Fruit fly (Drosophila melanogaster) whole organism, embryonic: ENCODE measurements around the gene CG43448.

Experiments
- Bdp1 ChIP-seq: fragments of 200-800 bp; sonication (Bioruptor generic); optimal IDR thresholded peaks from 3 replicates; lab custom pipeline; 2016; ENCODE audit warnings: missing biosample characterization, missing genetic modification characterization
- CG10321 ChIP-seq: fragments of 200-800 bp; sonication (Bioruptor generic); IDR thresholded peaks from 2 replicates; pipeline ENCODE4 v1.3.6; 2022; ENCODE audit warnings: missing biosample characterization, missing genetic modification characterization
- CG10366 ChIP-seq: fragments of 200-800 bp; sonication (Bioruptor generic); IDR thresholded peaks from 2 replicates; pipeline ENCODE4 v1.3.6; 2022; ENCODE audit warnings: missing biosample characterization, missing genetic modification characterization
- CG11560 ChIP-seq: fragments of 200-800 bp; sonication (Bioruptor generic); IDR thresholded peaks from 3 replicates; pipeline ENCODE4 v1.3.6; 2022; ENCODE audit warnings: missing biosample characterization, missing genetic modification characterization
- CG13424 ChIP-seq: fragments of 200-800 bp; sonication (Bioruptor generic); optimal IDR thresholded peaks from 2 replicates; lab custom pipeline; 2019; ENCODE audit warnings: missing biosample characterization, mild to moderate bottlenecking, missing genetic modification characterization, moderate library complexity
- CG14860 ChIP-seq: fragments of 200-800 bp; sonication (Bioruptor generic); IDR thresholded peaks from 3 replicates; pipeline ENCODE4 v1.3.6; 2022; ENCODE audit warnings: missing biosample characterization, missing genetic modification characterization; ENCODE audit not compliant: partially characterized antibody
- CG15514 ChIP-seq: fragments of 200-800 bp; sonication (Bioruptor generic); optimal IDR thresholded peaks from 3 replicates; lab custom pipeline; 2017; ENCODE audit warnings: missing biosample characterization, missing genetic modification characterization, mild to moderate bottlenecking, moderate library complexity, missing genetic modification reagents
- CG16863 ChIP-seq: fragments of 200-800 bp; sonication (Bioruptor generic); optimal IDR thresholded peaks from 3 replicates; lab custom pipeline; 2016; ENCODE audit warnings: missing biosample characterization, missing genetic modification characterization
- CG1832 ChIP-seq: fragments of 200-800 bp; sonication (Bioruptor generic); optimal IDR thresholded peaks from 2 replicates; lab custom pipeline; 2017; ENCODE audit warnings: missing biosample characterization, mild to moderate bottlenecking, missing genetic modification characterization, inconsistent platforms
- CG18619 ChIP-seq: fragments of 200-800 bp; sonication (Bioruptor generic); optimal IDR thresholded peaks from 3 replicates; lab custom pipeline; 2017; ENCODE audit warnings: missing biosample characterization, mild to moderate bottlenecking, missing genetic modification characterization
- CG2116 ChIP-seq: fragments of 200-800 bp; sonication (Bioruptor generic); optimal IDR thresholded peaks from 3 replicates; lab custom pipeline; 2018; ENCODE audit warnings: missing biosample characterization, mild to moderate bottlenecking, missing genetic modification characterization
- CG7786 ChIP-seq: fragments of 200-800 bp; sonication (Bioruptor generic); optimal IDR thresholded peaks from 2 replicates; lab custom pipeline; 2016; ENCODE audit warnings: missing biosample characterization, missing genetic modification characterization
- CG7928 ChIP-seq: fragments of 200-800 bp; sonication (Bioruptor generic); optimal IDR thresholded peaks from 2 replicates; lab custom pipeline; 2017; ENCODE audit warnings: missing biosample characterization, mild to moderate bottlenecking, missing genetic modification characterization
- CG8290 ChIP-seq, 3 experiments: fragments of 200-800 bp; sonication (Bioruptor generic); optimal IDR thresholded peaks; 2 replicates each; lab custom pipeline; 2016 to 2019; ENCODE audit warnings: missing biosample characterization in 3 of 3, missing genetic modification characterization in 3 of 3, mild to moderate bottlenecking in 2 of 3, moderate library complexity in 1 of 3
- CG9727 ChIP-seq: fragments of 200-800 bp; sonication (Bioruptor generic); optimal IDR thresholded peaks from 3 replicates; lab custom pipeline; 2017; ENCODE audit warnings: missing biosample characterization, mild to moderate bottlenecking, missing genetic modification characterization
- CTCF ChIP-seq: fragments of 200-800 bp; sonication (Bioruptor generic); optimal IDR thresholded peaks from 2 replicates; lab custom pipeline; 2017; ENCODE audit warnings: missing biosample characterization, mild to moderate bottlenecking, missing genetic modification characterization, moderate library complexity
- Dll ChIP-seq: fragments of 200-800 bp; sonication (Bioruptor generic); IDR thresholded peaks from 4 replicates; pipeline ENCODE4 v1.3.6; 2022; ENCODE audit warnings: missing biosample characterization, missing genetic modification characterization; ENCODE audit not compliant: partially characterized antibody
- Ets97D ChIP-seq: fragments of 200-800 bp; sonication (Bioruptor generic); optimal IDR thresholded peaks from 3 replicates; lab custom pipeline; 2016; ENCODE audit warnings: missing biosample characterization, missing genetic modification characterization
- MBD-R2 ChIP-seq: fragments of 200-800 bp; sonication (Bioruptor generic); IDR thresholded peaks from 2 replicates; pipeline ENCODE4 v1.3.6; 2022; ENCODE audit warnings: missing biosample characterization, missing genetic modification characterization
- Opbp ChIP-seq: fragments of 200-800 bp; sonication (Bioruptor generic); IDR thresholded peaks from 3 replicates; pipeline ENCODE4 v1.3.6; 2022; ENCODE audit warnings: missing biosample characterization, missing genetic modification characterization; ENCODE audit not compliant: partially characterized antibody
- Pdp1 ChIP-seq, 2 experiments: fragments of 200-800 bp; sonication (Bioruptor generic); optimal IDR thresholded peaks; 3 replicates each; lab custom pipeline; 2016; ENCODE audit warnings: missing biosample characterization in 2 of 2, missing genetic modification characterization in 2 of 2, mild to moderate bottlenecking in 1 of 2, moderate library complexity in 1 of 2
- Spps ChIP-seq: fragments of 200-800 bp; sonication (Bioruptor generic); optimal IDR thresholded peaks from 2 replicates; lab custom pipeline; 2018; ENCODE audit warnings: missing biosample characterization, mild to moderate bottlenecking, missing genetic modification characterization
- Ssrp ChIP-seq: fragments of 200-800 bp; sonication (Bioruptor generic); optimal IDR thresholded peaks from 2 replicates; lab custom pipeline; 2018; ENCODE audit warnings: missing biosample characterization, mild to moderate bottlenecking, missing genetic modification characterization, moderate library complexity
- Xrp1 ChIP-seq: fragments of 200-800 bp; sonication (Bioruptor generic); IDR thresholded peaks from 2 replicates; pipeline ENCODE4 v1.3.6; 2022; ENCODE audit warnings: missing biosample characterization, missing genetic modification characterization
- btn ChIP-seq: fragments of 200-800 bp; sonication (Bioruptor generic); optimal IDR thresholded peaks from 2 replicates; lab custom pipeline; 2016; ENCODE audit warnings: missing biosample characterization, missing genetic modification characterization
- cad ChIP-seq: fragments of >200 bp; optimal IDR thresholded peaks from 2 replicates; lab custom pipeline; 2017; ENCODE audit warnings: missing biosample characterization, missing genetic modification characterization
- ci ChIP-seq: fragments of 200-800 bp; sonication (Bioruptor generic); IDR thresholded peaks from 3 replicates; pipeline ENCODE4 v1.3.6; 2022; ENCODE audit warnings: missing biosample characterization, missing genetic modification characterization
- dmrt11E ChIP-seq: fragments of 200-800 bp; sonication (Bioruptor generic); optimal IDR thresholded peaks from 3 replicates; lab custom pipeline; 2018; ENCODE audit warnings: missing biosample characterization, mild to moderate bottlenecking, missing genetic modification characterization, moderate library complexity
- en ChIP-seq: fragments of 200-800 bp; sonication (Bioruptor generic); optimal IDR thresholded peaks from 2 replicates; lab custom pipeline; 2016; ENCODE audit warnings: missing biosample characterization, missing genetic modification characterization
- gcm ChIP-seq: fragments of 200-800 bp; sonication (Bioruptor generic); optimal IDR thresholded peaks from 2 replicates; lab custom pipeline; 2019; ENCODE audit warnings: missing biosample characterization, mild to moderate bottlenecking, missing genetic modification characterization, moderate library complexity
- gcm2 ChIP-seq: fragments of 200-800 bp; sonication (Bioruptor generic); optimal IDR thresholded peaks from 2 replicates; lab custom pipeline; 2016; ENCODE audit warnings: missing biosample characterization, missing genetic modification characterization
- grau ChIP-seq: fragments of 200-800 bp; optimal IDR thresholded peaks from 3 replicates; lab custom pipeline; 2019; ENCODE audit warnings: missing biosample characterization, mild to moderate bottlenecking, missing genetic modification characterization, moderate library complexity
- grn ChIP-seq: fragments of 200-800 bp; sonication (Bioruptor generic); optimal IDR thresholded peaks from 3 replicates; lab custom pipeline; 2017; ENCODE audit warnings: missing biosample characterization, missing genetic modification characterization
- gsb ChIP-seq: fragments of 200-800 bp; sonication (Bioruptor generic); IDR thresholded peaks from 2 replicates; pipeline ENCODE4 v1.3.6; 2022; ENCODE audit warnings: missing biosample characterization, missing genetic modification characterization
- hbn ChIP-seq: fragments of 200-800 bp; sonication (Bioruptor generic); IDR thresholded peaks from 2 replicates; pipeline ENCODE4 v1.3.6; 2022; ENCODE audit warnings: missing biosample characterization, missing genetic modification characterization; ENCODE audit not compliant: partially characterized antibody
- inv ChIP-seq: fragments of 200-800 bp; sonication (Bioruptor generic); IDR thresholded peaks from 2 replicates; pipeline ENCODE4 v1.3.6; 2022; ENCODE audit warnings: missing biosample characterization, missing genetic modification characterization; ENCODE audit not compliant: partially characterized antibody
- kah ChIP-seq: fragments of 200-800 bp; sonication (Bioruptor generic); optimal IDR thresholded peaks from 2 replicates; lab custom pipeline; 2018; ENCODE audit warnings: missing biosample characterization, mild to moderate bottlenecking, missing genetic modification characterization
- peb ChIP-seq: fragments of 200-800 bp; sonication (Bioruptor generic); IDR thresholded peaks from 2 replicates; pipeline ENCODE4 v1.3.6; 2022; ENCODE audit warnings: missing biosample characterization, missing genetic modification characterization
- pfk ChIP-seq: fragments of 200-800 bp; sonication (Bioruptor generic); optimal IDR thresholded peaks from 2 replicates; lab custom pipeline; 2018; ENCODE audit warnings: missing biosample characterization, mild to moderate bottlenecking, missing genetic modification characterization, moderate library complexity
- pum ChIP-seq: fragments of 200-800 bp; sonication (Bioruptor generic); optimal IDR thresholded peaks from 2 replicates; lab custom pipeline; 2016; ENCODE audit warnings: missing biosample characterization, missing genetic modification characterization
- pzg ChIP-seq: fragments of 200-800 bp; sonication (Bioruptor generic); optimal IDR thresholded peaks from 3 replicates; lab custom pipeline; 2018; ENCODE audit warnings: missing biosample characterization, mild to moderate bottlenecking, missing genetic modification characterization, moderate library complexity
- repo ChIP-seq: fragments of 200-800 bp; sonication (Bioruptor generic); optimal IDR thresholded peaks from 2 replicates; lab custom pipeline; 2016; ENCODE audit warnings: missing biosample characterization, missing genetic modification characterization
- sens ChIP-seq: fragments of 200-800 bp; sonication (Bioruptor generic); peaks from one replicate; lab custom pipeline; 2016; ENCODE audit warnings: missing biosample characterization, missing genetic modification characterization
- seq ChIP-seq: fragments of 200-800 bp; sonication (Bioruptor generic); IDR thresholded peaks from 2 replicates; pipeline ENCODE4 v1.3.6; 2022; ENCODE audit warnings: missing biosample characterization, missing genetic modification characterization
- sisA ChIP-seq: fragments of 200-800 bp; sonication (Bioruptor generic); IDR thresholded peaks from 2 replicates; pipeline ENCODE4 v1.3.6; 2022; ENCODE audit warnings: missing biosample characterization, missing genetic modification characterization
- tgo ChIP-seq: fragments of 200-800 bp; sonication (Bioruptor generic); IDR thresholded peaks from 3 replicates; pipeline ENCODE4 v1.3.6; 2022; ENCODE audit warnings: missing biosample characterization, missing genetic modification characterization
- tll ChIP-seq, 2 experiments: fragments of 200-800 bp in 1 of 2; fragments of >200 bp in 1 of 2; sonication (Bioruptor generic) in 1 of 2; optimal IDR thresholded peaks; 2 replicates each; lab custom pipeline; 2017 to 2019; ENCODE audit warnings: missing biosample characterization in 2 of 2, missing genetic modification characterization in 2 of 2, mild to moderate bottlenecking in 1 of 2, moderate library complexity in 1 of 2
- trh ChIP-seq: fragments of 200-800 bp; sonication (Bioruptor generic); optimal IDR thresholded peaks from 2 replicates; lab custom pipeline; 2016; ENCODE audit warnings: missing biosample characterization, missing genetic modification characterization

The CG43448 gene

DNA sequence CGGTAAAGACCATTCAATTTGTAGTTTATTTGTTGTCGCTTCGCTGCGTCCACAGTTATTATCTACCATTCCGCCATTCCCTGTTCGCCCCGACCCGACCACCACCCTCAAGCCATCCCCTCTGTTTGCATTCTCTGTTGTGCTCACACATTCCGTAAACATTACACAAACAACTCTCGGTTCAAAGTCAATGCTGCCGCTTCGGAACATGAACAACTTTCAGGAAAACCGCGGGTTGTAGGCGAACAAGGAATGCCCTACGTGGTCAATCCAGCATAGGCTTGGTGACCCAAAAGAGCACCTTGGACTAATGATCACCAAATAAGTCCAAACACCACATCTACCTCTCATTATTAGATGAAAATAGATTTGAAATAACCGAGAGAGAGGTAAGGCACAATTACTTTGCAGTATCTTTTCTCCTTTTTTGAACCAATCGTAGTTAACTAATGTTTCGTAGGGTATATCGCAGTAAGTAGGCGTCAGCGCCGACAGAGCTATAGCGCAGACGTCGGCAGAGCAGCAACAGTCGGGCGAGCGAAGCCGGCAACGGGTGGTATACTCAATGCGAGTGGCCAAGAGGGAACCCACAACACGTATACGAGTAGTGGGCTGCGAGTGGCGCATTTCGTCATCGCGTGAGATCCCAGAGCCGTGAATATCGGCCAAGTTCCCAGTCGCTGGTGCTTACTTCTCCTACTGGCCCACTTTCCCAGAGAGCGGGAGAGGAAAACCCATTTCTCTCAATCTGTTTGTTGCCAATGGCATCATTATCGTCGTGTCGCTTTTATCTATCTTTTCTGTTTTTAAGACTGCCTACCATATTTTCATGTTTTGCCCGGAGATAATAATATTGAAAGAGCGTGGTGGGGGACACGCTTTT is 34.2 kb downstream of the CG43448 start (continued):
- TF ChIP-seq tgo (GFP tag; lab: Robert Waterston, UW) (peak; percentile 92), btn (peak; percentile 97), trh (GFP tag; lab: Kevin White, UChicago) (peak; percentile 76), gsb (peak; percentile 85), pum (GFP tag; lab: Kevin White, UChicago) (peak; percentile 98), Pdp1 (GFP tag; optimal IDR thresholded peaks at IDR 0.05; lab: Kevin White, UChicago) (peak; percentile 97 to 98), kah (GFP tag; lab: Kevin White, UChicago) (peak; percentile 85), en (GFP tag; lab: Kevin White, UChicago) (peak; percentile 89), CG2116 (GFP tag; lab: Kevin White, UChicago) (peak; percentile 62), CG15514 (peak; percentile 93), pfk (GFP tag; lab: Kevin White, UChicago) (no peak), gcm (GFP tag; lab: Kevin White, UChicago) (peak; percentile 81), CG14860 (GFP tag; lab: Robert Waterston, UW) (no peak), CG10321 (peak; percentile 53; the same call in 1 of the 2 replicates), CG13424 (tag; lab: Kevin White, UChicago) (peak; percentile 90), CG7786 (GFP tag; lab: Kevin White, UChicago) (peak; percentile 96), CG16863 (peak; percentile 95), hbn (GFP tag; lab: Robert Waterston, UW) (peak; percentile 55; the same call in 1 of the 2 replicates), Xrp1 (GFP tag; lab: Robert Waterston, UW) (peak; percentile 93), cad (GFP tag; lab: Kevin White, UChicago) (no peak), repo (GFP tag; lab: Kevin White, UChicago) (peak; percentile 98), inv (GFP tag; lab: Robert Waterston, UW) (no peak), pzg (peak; percentile 24), tll (GFP tag; optimal IDR thresholded peaks at IDR 0.05; lab: Kevin White, UChicago) (peak in 1 of 2 experiments; percentile 59), ci (peak; percentile 80), dmrt11E (peak; percentile 71), CG1832 (GFP tag; lab: Kevin White, UChicago) (no peak), CG9727 (GFP tag; lab: Kevin White, UChicago) (peak; percentile 97), sisA (GFP tag; lab: Robert Waterston, UW) (peak; percentile 98), Ets97D (GFP tag; lab: Kevin White, UChicago) (peak; percentile 93), Dll (GFP tag; lab: Robert Waterston, UW) (no peak), MBD-R2 (GFP tag; lab: Robert Waterston, UW) (peak; percentile 91), grn (GFP tag; lab: Kevin White, UChicago) (peak; percentile 78), Bdp1 (GFP tag; lab: Kevin White, UChicago) (peak; percentile 81), grau (peak; percentile 92), CG18619 (GFP tag; lab: Kevin White, UChicago) (peak; percentile 90), CG7928 (GFP tag; lab: Kevin White, UChicago) (peak; percentile 77), Opbp (GFP tag; lab: Robert Waterston, UW) (no peak), CTCF (GFP tag; lab: Kevin White, UChicago) (peak; percentile 60), seq (peak; percentile 92), Ssrp (tag; lab: Kevin White, UChicago) (peak; percentile 90), Spps (tag; lab: Kevin White, UChicago) (peak; percentile 80), CG10366 (GFP tag; lab: Robert Waterston, UW) (peak; percentile 86), sens (GFP tag; lab: Kevin White, UChicago) (peak; percentile 100), gcm2 (GFP tag; lab: Kevin White, UChicago) (peak; percentile 66), peb (GFP tag; lab: Robert Waterston, UW) (peak; percentile 83; the same call in 1 of the 2 replicates), CG8290 (GFP tag; optimal IDR thresholded peaks at IDR 0.05; lab: Kevin White, UChicago) (peak; percentile 89), CG8290 (tag; optimal IDR thresholded peaks at IDR 0.05; lab: Kevin White, UChicago) (peak; percentile 29 to 94), CG11560 (tag; lab: Robert Waterston, UW) (peak; percentile 86)
